Worm (Caenorhabditis elegans) whole organism, mixed stage, embryonic: ENCODE measurements around the gene pat-3.

Experiments used
- bed-3 ChIP-seq: fragments of 200-800 bp; sonication (Bioruptor generic); optimal IDR thresholded peaks from 3 replicates; lab custom pipeline; 2018; ENCODE audit warnings: mild to moderate bottlenecking, missing genetic modification characterization, moderate library complexity, missing compliant biosample characterization
- cnd-1 ChIP-seq: fragments of 200-800 bp; sonication (Bioruptor generic); optimal IDR thresholded peaks from 2 replicates; lab custom pipeline; 2018; ENCODE audit warnings: mild to moderate bottlenecking, missing genetic modification characterization, missing compliant biosample characterization
- elt-3 ChIP-seq: fragments of 150-350 bp; optimal IDR thresholded peaks from 2 replicates; lab custom pipeline; 2014; ENCODE audit warnings: missing biosample characterization, missing genetic modification characterization
- mep-1 ChIP-seq: fragments of 150-350 bp; optimal IDR thresholded peaks from 2 replicates; lab custom pipeline; 2017; ENCODE audit warnings: missing biosample characterization, missing genetic modification reagents, missing genetic modification characterization, inconsistent platforms
- nhr-28 ChIP-seq: fragments of 150-350 bp; optimal IDR thresholded peaks from 2 replicates; lab custom pipeline; 2014; ENCODE audit warnings: missing biosample characterization, missing genetic modification characterization
- pha-4 ChIP-seq: fragments of 150-350 bp; optimal IDR thresholded peaks from 2 replicates; lab custom pipeline; 2018; ENCODE audit warnings: missing biosample characterization, missing genetic modification reagents, missing genetic modification characterization

ce11 chrIII:3954828-3955227 lies 40.9 kb upstream of the pat-3 start:
- no peak for TF ChIP-seq nhr-28 (tag; lab: Kevin White, UChicago)
- no peak for TF ChIP-seq pha-4 (tag; lab: Kevin White, UChicago)
- no peak for TF ChIP-seq cnd-1 (tag; lab: Kevin White, UChicago)
- no peak for TF ChIP-seq elt-3 (tag; lab: Kevin White, UChicago)
- no peak for TF ChIP-seq mep-1
- no peak for TF ChIP-seq bed-3 (GFP tag; lab: Kevin White, UChicago)
